Worm (Caenorhabditis elegans): Measurements from ENCODE around the gene C39E9.7.

The C39E9.7 gene

DNA sequence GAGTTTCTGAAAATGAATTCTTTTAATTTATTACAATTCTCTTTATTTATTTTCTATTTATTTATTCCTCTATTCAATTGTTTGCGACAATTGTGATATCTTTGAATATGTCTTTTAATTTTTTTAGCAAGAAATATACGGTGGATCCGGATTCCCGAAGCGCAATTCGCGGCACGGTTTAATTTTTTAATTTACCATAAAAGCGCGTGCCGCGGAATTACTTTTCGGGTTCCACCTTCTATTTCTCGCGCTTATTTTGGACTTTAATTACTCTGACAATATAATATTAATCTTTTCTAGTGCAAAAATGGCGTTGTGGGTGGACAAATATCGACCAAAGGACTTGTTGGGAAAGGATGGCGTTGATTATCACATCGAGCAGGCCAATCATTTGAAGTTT, 18.9 kb upstream of the C39E9.7 start, which contains the start of gene rfc-3:
rfc-3 (plus strand) TSS at position 301 of the 400 bp plus-strand sequence.
- TF ChIP-seq hlh-30 (tag; optimal IDR thresholded peaks at IDR 0.05; ENCODE audit: insufficient read depth) (no peak), fkh-10 (GFP tag; optimal IDR thresholded peaks at IDR 0.05) (no peak), ceh-31 (tag; optimal IDR thresholded peaks at IDR 0.05) (no peak), tbx-7 (tag; optimal IDR thresholded peaks at IDR 0.05) (no peak), odd-2 (tag; optimal IDR thresholded peaks at IDR 0.05) (no peak), fax-1 (tag; optimal IDR thresholded peaks at IDR 0.05) (no peak), pqm-1 (tag; optimal IDR thresholded peaks at IDR 0.05) (no peak), K09A11.1 (tag; optimal IDR thresholded peaks at IDR 0.05; ENCODE audit: insufficient read depth) (no peak), rnt-1 (tag; optimal IDR thresholded peaks at IDR 0.05) (no peak), ceh-14 (tag; optimal IDR thresholded peaks at IDR 0.05) (no peak), dmd-4 (tag; optimal IDR thresholded peaks at IDR 0.05; ENCODE audit: borderline replicate concordance) (no peak), Y22D7AL.16 (tag; optimal IDR thresholded peaks at IDR 0.05) (no peak)

DNA sequence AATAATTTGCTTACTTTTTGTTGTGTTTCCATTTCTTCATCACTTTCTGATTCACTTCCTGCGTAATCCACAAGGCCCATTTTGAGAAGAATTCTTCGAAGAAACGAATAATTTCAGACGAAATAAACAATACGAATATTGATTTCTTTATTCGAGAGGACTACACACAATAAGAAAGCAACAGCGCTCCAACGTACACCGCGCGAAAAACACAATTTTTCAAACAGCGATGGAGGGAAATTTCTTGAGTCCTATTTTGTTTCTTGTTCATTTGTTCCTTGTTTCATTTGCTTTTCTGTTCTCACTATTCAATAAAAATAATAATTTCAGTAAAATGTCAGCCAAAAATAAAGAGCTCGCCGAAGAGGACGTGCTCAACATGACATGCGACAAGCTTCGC, 17.2 kb upstream of the C39E9.7 start, which contains the start of the genes prcc-1 and C39E9.12:
prcc-1 (minus strand) TSS at position 119 of the 400 bp plus-strand sequence.
C39E9.12 (plus strand) TSS at position 331 of the 400 bp plus-strand sequence.
- TF ChIP-seq lin-11 (tag; optimal IDR thresholded peaks at IDR 0.05) (no peak), lim-6 (tag; optimal IDR thresholded peaks at IDR 0.05) (no peak), fkh-10 (GFP tag; optimal IDR thresholded peaks at IDR 0.05) (no peak), nfya-1 (tag; optimal IDR thresholded peaks at IDR 0.05) (peak; percentile 61), pros-1 (tag; optimal IDR thresholded peaks at IDR 0.05) (no peak), ceh-24 (tag; optimal IDR thresholded peaks at IDR 0.05) (no peak), ceh-48 (tag; optimal IDR thresholded peaks at IDR 0.05) (peak; percentile 65), unc-42 (tag; optimal IDR thresholded peaks at IDR 0.05) (peak; percentile 43), fax-1 (tag; optimal IDR thresholded peaks at IDR 0.05) (peak; percentile 22), tbx-7 (tag; optimal IDR thresholded peaks at IDR 0.05) (no peak), sox-4 (tag; optimal IDR thresholded peaks at IDR 0.05) (no peak), ceh-19 (GFP tag; optimal IDR thresholded peaks at IDR 0.05) (no peak), ceh-18 (tag; optimal IDR thresholded peaks at IDR 0.05) (peak; percentile 1), ceh-22 (tag; optimal IDR thresholded peaks at IDR 0.05) (no peak), madf-2 (tag; optimal IDR thresholded peaks at IDR 0.05) (no peak), syd-9 (tag; optimal IDR thresholded peaks at IDR 0.05) (no peak), ceh-31 (tag; optimal IDR thresholded peaks at IDR 0.05) (peak; percentile 33), T23F11.4 (GFP tag; optimal IDR thresholded peaks at IDR 0.05) (no peak)

DNA sequence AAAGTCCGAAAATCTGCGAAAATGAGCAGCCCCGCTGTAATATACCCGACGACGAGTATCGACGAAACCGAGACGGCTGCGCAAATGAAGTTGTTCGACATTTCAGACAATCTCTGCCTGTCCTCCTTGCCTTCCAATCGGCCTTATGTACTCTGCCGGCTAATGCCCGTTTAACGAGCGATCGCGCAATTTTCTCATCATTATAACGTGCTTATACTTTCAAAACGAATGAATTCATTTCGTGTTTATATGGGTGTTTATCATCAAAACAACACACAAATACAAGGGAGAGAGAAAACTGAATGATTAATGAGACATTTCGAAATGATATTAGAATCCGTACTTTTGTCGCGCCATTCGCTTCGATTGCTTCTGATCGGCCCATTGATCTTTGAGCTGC, 14.4 kb upstream of the C39E9.7 start, which contains the start of gene col-132:
col-132 (minus strand) TSS at position 101 of the 400 bp plus-strand sequence.
- TF ChIP-seq hlh-8 (tag; optimal IDR thresholded peaks at IDR 0.05): no peak
- TF ChIP-seq che-1 (tag; optimal IDR thresholded peaks at IDR 0.05): no peak
- no peak for TF ChIP-seq fkh-6 (tag; optimal IDR thresholded peaks at IDR 0.05)
- TF ChIP-seq nhr-11 (tag; optimal IDR thresholded peaks at IDR 0.05): no peak
- no peak for TF ChIP-seq ceh-19 (GFP tag; optimal IDR thresholded peaks at IDR 0.05)
- no peak for TF ChIP-seq odd-2 (tag; optimal IDR thresholded peaks at IDR 0.05)
- TF ChIP-seq ceh-2 (tag; optimal IDR thresholded peaks at IDR 0.05): no peak
- no peak for TF ChIP-seq tbx-2 (tag; optimal IDR thresholded peaks at IDR 0.05)
- TF ChIP-seq elt-2 (tag; optimal IDR thresholded peaks at IDR 0.05): no peak
- no peak for TF ChIP-seq pag-3 (tag; optimal IDR thresholded peaks at IDR 0.05; ENCODE audit: borderline replicate concordance)
- TF ChIP-seq tbx-7 (tag; optimal IDR thresholded peaks at IDR 0.05): no peak

DNA sequence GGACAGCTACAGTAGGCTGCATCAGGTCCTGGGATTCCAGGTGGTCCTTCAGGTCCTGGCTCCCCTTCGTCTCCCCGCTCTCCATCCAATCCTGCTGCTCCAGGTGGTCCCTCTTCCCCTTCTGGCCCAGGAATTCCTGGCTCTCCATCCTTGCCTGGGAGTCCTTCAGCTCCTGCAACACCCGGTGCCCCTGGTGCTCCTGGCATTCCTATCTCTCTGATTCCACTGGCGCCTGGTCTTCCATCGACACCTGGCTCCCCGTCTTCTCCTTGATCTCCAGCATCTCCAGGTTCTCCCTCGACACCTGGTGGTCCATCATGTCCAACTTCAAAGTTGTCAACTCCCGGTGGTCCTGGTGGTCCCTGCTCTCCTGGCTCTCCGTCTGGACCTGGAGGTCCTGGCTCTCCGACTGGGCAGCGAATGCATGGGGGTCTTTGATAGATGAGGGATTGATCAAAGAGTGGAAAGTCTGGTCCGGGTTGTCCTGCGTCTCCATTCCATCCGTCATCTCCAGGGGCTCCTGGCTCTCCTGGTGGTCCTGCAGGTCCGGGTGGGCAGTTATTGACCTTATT, 13.2 kb upstream of the C39E9.7 start:
- TF ChIP-seq ceh-18 (tag; optimal IDR thresholded peaks at IDR 0.05) (no peak), C08G9.2 (tag; optimal IDR thresholded peaks at IDR 0.05) (peak; percentile 35), hlh-6 (tag; optimal IDR thresholded peaks at IDR 0.05) (peak; percentile 21), hlh-13 (GFP tag; optimal IDR thresholded peaks at IDR 0.05) (no peak)

Measured in whole organism, late embryonic.